Fruit fly (Drosophila melanogaster) whole organism, prepupa: Measurements from ENCODE around the gene Alp11.

Experiments
- fkh ChIP-seq: fragments of 200-800 bp; sonication (Bioruptor generic); optimal IDR thresholded peaks from 3 replicates; lab custom pipeline; 2017; ENCODE audit warnings: missing biosample characterization, mild to moderate bottlenecking, missing genetic modification characterization, moderate library complexity
- svp ChIP-seq: fragments of 200-800 bp; sonication (Bioruptor generic); peaks from one replicate; lab custom pipeline; 2016; ENCODE audit warnings: missing biosample characterization, missing genetic modification characterization

dm6 chrX:15591721-15592491, 4.4 kb downstream of the Alp11 start:
- TF ChIP-seq fkh (GFP tag; lab: Kevin White, UChicago): peak; percentile 66
- peak; percentile 71 for TF ChIP-seq svp (GFP tag; lab: Kevin White, UChicago)
